Worm (Caenorhabditis elegans) whole organism, L1 larva: Measurements from ENCODE around the gene T04B2.7.

Experiments used
- C04F5.9 ChIP-seq: sonication (generic microtip); optimal IDR thresholded peaks from 2 replicates; lab custom pipeline; 2016; ENCODE audit warnings: missing genetic modification characterization, missing compliant biosample characterization
- C34B4.2 ChIP-seq: sonication (generic microtip); optimal IDR thresholded peaks from 2 replicates; lab custom pipeline; 2017; ENCODE audit warnings: mild to moderate bottlenecking, missing genetic modification characterization, missing compliant biosample characterization
- aha-1 ChIP-seq: fragments of 150-350 bp; optimal IDR thresholded peaks from 2 replicates; lab custom pipeline; 2014; ENCODE audit warnings: missing biosample characterization, missing genetic modification characterization
- alr-1 ChIP-seq: fragments of 200-800 bp; sonication (Bioruptor generic); optimal IDR thresholded peaks from 2 replicates; lab custom pipeline; 2018; ENCODE audit warnings: borderline replicate concordance, mild to moderate bottlenecking, missing genetic modification characterization, missing compliant biosample characterization
- aly-2 ChIP-seq: fragments of 150-350 bp; optimal IDR thresholded peaks from 2 replicates; lab custom pipeline; 2014; ENCODE audit warnings: missing biosample characterization, missing genetic modification characterization
- blmp-1 ChIP-seq: fragments of 150-350 bp; optimal IDR thresholded peaks from 2 replicates; lab custom pipeline; 2014; ENCODE audit warnings: missing biosample characterization, missing genetic modification characterization
- ceh-63 ChIP-seq: fragments of 200-800 bp; sonication (Bioruptor generic); optimal IDR thresholded peaks from 2 replicates; lab custom pipeline; 2018; ENCODE audit warnings: mild to moderate bottlenecking, missing genetic modification characterization, missing compliant biosample characterization
- ceh-88 ChIP-seq: fragments of 200-800 bp; sonication (Bioruptor generic); IDR thresholded peaks from 2 replicates; pipeline ENCODE4 v1.3.6; 2022; ENCODE audit warnings: missing genetic modification characterization, missing compliant biosample characterization
- ceh-90 ChIP-seq: sonication (generic microtip); optimal IDR thresholded peaks from 2 replicates; lab custom pipeline; 2016; ENCODE audit warnings: missing genetic modification characterization, missing compliant biosample characterization
- dpl-1 ChIP-seq, 3 experiments: fragments of 150-350 bp in 2 of 3; sonication (generic microtip) in 1 of 3; optimal IDR thresholded peaks; 2 replicates each; lab custom pipeline; 2014 to 2017; ENCODE audit warnings: missing biosample characterization in 3 of 3, missing genetic modification characterization in 3 of 3, missing genetic modification reagents in 3 of 3
- dsc-1 ChIP-seq: sonication (generic microtip); optimal IDR thresholded peaks from 2 replicates; lab custom pipeline; 2016; ENCODE audit warnings: mild to moderate bottlenecking, missing genetic modification characterization, missing compliant biosample characterization
- efl-1 ChIP-seq, 4 experiments: fragments of 150-350 bp; optimal IDR thresholded peaks in 3 of 4; peaks in 1 of 4; 1 replicate in 1 of 4; 2 replicates in 3 of 4; lab custom pipeline; 2014; ENCODE audit warnings: missing biosample characterization in 2 of 4, missing genetic modification characterization in 2 of 4, missing genetic modification reagents in 2 of 4
- egl-27 ChIP-seq, 2 experiments: fragments of 150-350 bp in 1 of 2; sonication (generic microtip); optimal IDR thresholded peaks; 3 replicates each; lab custom pipeline; 2017 to 2018; ENCODE audit warnings: missing biosample characterization in 2 of 2, missing genetic modification characterization in 2 of 2, missing genetic modification reagents in 2 of 2
- elt-3 ChIP-seq, 6 experiments: fragments of 150-350 bp in 1 of 6; sonication (generic microtip); optimal IDR thresholded peaks; 2 replicates each; lab custom pipeline; 2017 to 2018; ENCODE audit warnings: missing biosample characterization in 6 of 6, missing genetic modification characterization in 6 of 6, inconsistent platforms in 1 of 6
- fkh-10 ChIP-seq: sonication (generic microtip); optimal IDR thresholded peaks from 2 replicates; lab custom pipeline; 2017; ENCODE audit warnings: missing biosample characterization, missing genetic modification reagents, missing genetic modification characterization
- isw-1 ChIP-seq: fragments of 200-800 bp; sonication (Bioruptor generic); IDR thresholded peaks from 2 replicates; pipeline ENCODE4 v1.3.6; 2022; ENCODE audit warnings: missing genetic modification characterization, missing compliant biosample characterization
- jun-1 ChIP-seq: fragments of 150-350 bp; optimal IDR thresholded peaks from 2 replicates; lab custom pipeline; 2014; ENCODE audit warnings: missing biosample characterization, missing genetic modification reagents, missing genetic modification characterization
- lin-14 ChIP-seq: fragments of 200-800 bp; sonication (Bioruptor generic); optimal IDR thresholded peaks from 2 replicates; lab custom pipeline; 2018; ENCODE audit warnings: mild to moderate bottlenecking, missing genetic modification characterization, moderate library complexity, missing compliant biosample characterization
- lin-15B ChIP-seq: fragments of 150-350 bp; sonication (generic microtip); optimal IDR thresholded peaks from 3 replicates; lab custom pipeline; 2014; ENCODE audit warnings: missing biosample characterization, missing genetic modification characterization
- lin-39 ChIP-seq: fragments of 150-350 bp; optimal IDR thresholded peaks from 2 replicates; lab custom pipeline; 2014; ENCODE audit warnings: missing biosample characterization, missing genetic modification reagents, missing genetic modification characterization
- lsy-2 ChIP-seq, 2 experiments: fragments of 150-350 bp; optimal IDR thresholded peaks; 2 replicates each; lab custom pipeline; 2014; ENCODE audit warnings: missing biosample characterization in 2 of 2, missing genetic modification characterization in 2 of 2
- mab-9 ChIP-seq: fragments of 200-800 bp; sonication (Bioruptor generic); IDR thresholded peaks from 2 replicates; pipeline ENCODE4 v1.3.6; 2022; ENCODE audit warnings: missing genetic modification reagents, missing genetic modification characterization, missing compliant biosample characterization
- mdl-1 ChIP-seq, 2 experiments: fragments of 150-350 bp; optimal IDR thresholded peaks; 2 replicates each; lab custom pipeline; 2014 to 2017; ENCODE audit warnings: missing biosample characterization in 2 of 2, missing genetic modification characterization in 2 of 2, inconsistent platforms in 1 of 2
- mep-1 ChIP-seq: fragments of 150-350 bp; optimal IDR thresholded peaks from 2 replicates; lab custom pipeline; 2014; ENCODE audit warnings: missing biosample characterization, missing genetic modification characterization
- nhr-19 ChIP-seq: fragments of 200-800 bp; sonication (Bioruptor generic); conservative IDR thresholded peaks from 2 replicates; pipeline ENCODE4 v1.3.6; 2022; ENCODE audit warnings: missing genetic modification characterization, missing compliant biosample characterization
- nhr-20 ChIP-seq: sonication (generic microtip); optimal IDR thresholded peaks from 2 replicates; lab custom pipeline; 2016; ENCODE audit warnings: mild to moderate bottlenecking, missing genetic modification characterization, missing compliant biosample characterization
- nhr-237 ChIP-seq: fragments of 150-350 bp; optimal IDR thresholded peaks from 2 replicates; lab custom pipeline; 2014; ENCODE audit warnings: missing biosample characterization, missing genetic modification characterization
- nhr-71 ChIP-seq: sonication (generic microtip); optimal IDR thresholded peaks from 2 replicates; lab custom pipeline; 2016; ENCODE audit warnings: mild to moderate bottlenecking, missing genetic modification characterization, moderate library complexity, missing compliant biosample characterization
- nhr-90 ChIP-seq: sonication (generic microtip); optimal IDR thresholded peaks from 2 replicates; lab custom pipeline; 2016; ENCODE audit warnings: mild to moderate bottlenecking, missing genetic modification characterization, missing compliant biosample characterization; ENCODE audit not compliant: poor library complexity
- pag-3 ChIP-seq: sonication (generic microtip); optimal IDR thresholded peaks from 2 replicates; lab custom pipeline; 2017; ENCODE audit warnings: missing genetic modification characterization, mild to moderate bottlenecking, missing compliant biosample characterization, antibody characterized with exemption, borderline replicate concordance; ENCODE audit not compliant: insufficient read depth
- pax-3 ChIP-seq: fragments of 200-800 bp; sonication (Bioruptor generic); optimal IDR thresholded peaks from 2 replicates; lab custom pipeline; 2018; ENCODE audit warnings: mild to moderate bottlenecking, missing genetic modification characterization, moderate library complexity, missing compliant biosample characterization
- pqm-1 ChIP-seq: sonication (generic microtip); optimal IDR thresholded peaks from 3 replicates; lab custom pipeline; 2017; ENCODE audit warnings: missing biosample characterization, missing genetic modification characterization
- rnt-1 ChIP-seq: sonication (generic microtip); optimal IDR thresholded peaks from 2 replicates; lab custom pipeline; 2016; ENCODE audit warnings: mild to moderate bottlenecking, missing genetic modification characterization, moderate library complexity, missing compliant biosample characterization
- skn-1 ChIP-seq: fragments of 150-350 bp; optimal IDR thresholded peaks from 2 replicates; lab custom pipeline; 2014; ENCODE audit warnings: missing biosample characterization, missing genetic modification characterization
- snpc-4 ChIP-seq: fragments of 150-350 bp; optimal IDR thresholded peaks from 2 replicates; lab custom pipeline; 2014; ENCODE audit warnings: missing biosample characterization, missing genetic modification characterization
- tbx-2 ChIP-seq: sonication (generic microtip); optimal IDR thresholded peaks from 2 replicates; lab custom pipeline; 2016; ENCODE audit warnings: missing genetic modification characterization, missing compliant biosample characterization
- tlp-1 ChIP-seq: fragments of 150-350 bp; optimal IDR thresholded peaks from 2 replicates; lab custom pipeline; 2014; ENCODE audit warnings: missing biosample characterization, missing genetic modification characterization
- unc-62 ChIP-seq: fragments of 150-350 bp; optimal IDR thresholded peaks from 2 replicates; lab custom pipeline; 2014; ENCODE audit warnings: missing biosample characterization, missing genetic modification reagents, missing genetic modification characterization
- unc-98 ChIP-seq: fragments of 200-800 bp; sonication (Bioruptor generic); IDR thresholded peaks from 2 replicates; pipeline ENCODE4 v1.3.6; 2022; ENCODE audit warnings: missing genetic modification characterization, missing compliant biosample characterization
- vab-15 ChIP-seq: sonication (generic microtip); optimal IDR thresholded peaks from 2 replicates; lab custom pipeline; 2017; ENCODE audit warnings: missing genotype, mild to moderate bottlenecking, missing genetic modification characterization, missing compliant biosample characterization
- zag-1 ChIP-seq: fragments of 150-350 bp; optimal IDR thresholded peaks from 2 replicates; lab custom pipeline; 2014; ENCODE audit warnings: missing biosample characterization, missing genetic modification characterization
- zip-4 ChIP-seq: fragments of 200-800 bp; sonication (Bioruptor generic); optimal IDR thresholded peaks from 2 replicates; lab custom pipeline; 2018; ENCODE audit warnings: mild to moderate bottlenecking, missing genetic modification characterization, moderate library complexity, missing compliant biosample characterization

The T04B2.7 gene

ce11 chrIV:10021283-10021682, 34.8 kb downstream of the T04B2.7 start, which contains the start of gene F44D12.19 (continued):
- TF ChIP-seq nhr-19 (GFP tag; lab: Robert Waterston, UW) = no peak
- TF ChIP-seq, all 84 proteins: peak for 0

- no peak for TF ChIP-seq lin-14
- TF ChIP-seq skn-1 (tag; lab: Kevin White, UChicago) = no peak
- TF ChIP-seq snpc-4 (tag; lab: Kevin White, UChicago) = no peak
- TF ChIP-seq mab-9 (GFP tag; lab: Robert Waterston, UW) = no peak
- no peak for TF ChIP-seq lsy-2 (tag; optimal IDR thresholded peaks at IDR 0.05; lab: Kevin White, UChicago)
- no peak for TF ChIP-seq dpl-1 (GFP tag; optimal IDR thresholded peaks at IDR 0.05; lab: Kevin White, UChicago)
- TF ChIP-seq lin-15B (tag; lab: Kevin White, UChicago) = no peak
- no peak for TF ChIP-seq fkh-10
- no peak for TF ChIP-seq nhr-90 (tag; lab: Kevin White, UChicago)
- TF ChIP-seq nhr-71 (tag; lab: Kevin White, UChicago) = no peak
- TF ChIP-seq ceh-88 (GFP tag; lab: Robert Waterston, UW) = no peak
- TF ChIP-seq rnt-1 (tag; lab: Kevin White, UChicago) = no peak
- no peak for TF ChIP-seq unc-62 (GFP tag; lab: Kevin White, UChicago)
- TF ChIP-seq nhr-237 (tag; lab: Kevin White, UChicago) = no peak
- no peak for TF ChIP-seq mep-1 (tag; lab: Kevin White, UChicago)
Measured at ce11 chrIV:10017633-10018032, 38.4 kb downstream of the T04B2.7 start, which contains the start of gene F44D12.2. F44D12.2 (minus strand) TSS chrIV:10017733.

- TF ChIP-seq zip-4 (GFP tag; lab: Kevin White, UChicago) = no peak
- no peak for TF ChIP-seq efl-1 (optimal IDR thresholded peaks at IDR 0.05; lab: Kevin White, UChicago)
- peak in 1 of 2 experiments; percentile 4 for TF ChIP-seq efl-1 (GFP tag; optimal IDR thresholded peaks at IDR 0.05 in 1 of 2; lab: Kevin White, UChicago)
- TF ChIP-seq ceh-63 (GFP tag; lab: Kevin White, UChicago) = no peak
- no peak for TF ChIP-seq nhr-20 (tag; lab: Kevin White, UChicago)
- TF ChIP-seq unc-62 (GFP tag; lab: Kevin White, UChicago) = no peak
- TF ChIP-seq, all 84 proteins: peak for 1
Measured at ce11 chrIV:10016977-10017376, 39.1 kb downstream of the T04B2.7 start, which contains the start of gene ent-7. ent-7 (plus strand) TSS chrIV:10017277.

- TF ChIP-seq zag-1 (tag; lab: Kevin White, UChicago) = no peak
- no peak for TF ChIP-seq C34B4.2
- TF ChIP-seq C04F5.9 (tag; lab: Kevin White, UChicago) = no peak
- TF ChIP-seq pax-3 (tag; lab: Kevin White, UChicago) = no peak
- TF ChIP-seq blmp-1 (tag; lab: Kevin White, UChicago) = peak; percentile 90
- peak; percentile 39 for TF ChIP-seq lin-14
- no peak for TF ChIP-seq rnt-1 (tag; lab: Kevin White, UChicago)
- no peak for TF ChIP-seq mdl-1 (tag; optimal IDR thresholded peaks at IDR 0.05; lab: Kevin White, UChicago)
- no peak for TF ChIP-seq aha-1 (tag; lab: Kevin White, UChicago)
- no peak for TF ChIP-seq lin-15B (tag; lab: Kevin White, UChicago)
- TF ChIP-seq ceh-90 (tag; lab: Kevin White, UChicago) = no peak
Measured at ce11 chrIV:10009536-10009935, 46.5 kb downstream of the T04B2.7 start, which contains the start of gene magu-4. magu-4 (plus strand) TSS chrIV:10009753.

ce11 chrIV:10007758-10008157, 48.3 kb downstream of the T04B2.7 start:
- TF ChIP-seq elt-3 (tag; optimal IDR thresholded peaks at IDR 0.05; lab: Kevin White, UChicago) (peak in 2 of 6 experiments; percentile 32 to 67), aly-2 (tag; lab: Kevin White, UChicago) (no peak), dpl-1 (GFP tag; optimal IDR thresholded peaks at IDR 0.05; lab: Kevin White, UChicago) (no peak), skn-1 (tag; lab: Kevin White, UChicago) (peak; percentile 23), nhr-19 (GFP tag; lab: Robert Waterston, UW) (no peak), lin-39 (tag; lab: Kevin White, UChicago) (no peak), isw-1 (GFP tag; lab: Robert Waterston, UW) (no peak), pqm-1 (tag; lab: Kevin White, UChicago) (no peak), mdl-1 (tag; optimal IDR thresholded peaks at IDR 0.05; lab: Kevin White, UChicago) (peak in 1 of 2 experiments; percentile 34), snpc-4 (tag; lab: Kevin White, UChicago) (no peak), unc-98 (GFP tag; lab: Robert Waterston, UW) (no peak), nhr-71 (tag; lab: Kevin White, UChicago) (peak; percentile 5), pag-3 (tag; lab: Kevin White, UChicago) (no peak), egl-27 (tag; optimal IDR thresholded peaks at IDR 0.05; lab: Kevin White, UChicago) (no peak), alr-1 (no peak), ceh-88 (GFP tag; lab: Robert Waterston, UW) (no peak), tlp-1 (no peak), jun-1 (tag; lab: Kevin White, UChicago) (no peak), dsc-1 (tag; lab: Kevin White, UChicago) (no peak), tbx-2 (no peak), vab-15 (tag; lab: Kevin White, UChicago) (no peak), zip-4 (GFP tag; lab: Kevin White, UChicago) (no peak)
